Worm (Caenorhabditis elegans) whole organism, mixed stage, embryonic: Measurements from ENCODE around the gene F19D8.2.

Experiments
- bed-3 ChIP-seq: fragments of 200-800 bp; sonication (Bioruptor generic); optimal IDR thresholded peaks from 3 replicates; lab custom pipeline; 2018; ENCODE audit warnings: mild to moderate bottlenecking, missing genetic modification characterization, moderate library complexity, missing compliant biosample characterization
- blmp-1 ChIP-seq: fragments of 150-350 bp; optimal IDR thresholded peaks from 2 replicates; lab custom pipeline; 2014; ENCODE audit warnings: missing biosample characterization, missing genetic modification characterization
- ceh-39 ChIP-seq: fragments of 150-350 bp; optimal IDR thresholded peaks from 2 replicates; lab custom pipeline; 2014; ENCODE audit warnings: missing biosample characterization, missing genetic modification characterization
- ceh-43 ChIP-seq: fragments of 200-800 bp; sonication (Bioruptor generic); optimal IDR thresholded peaks from 2 replicates; lab custom pipeline; 2018; ENCODE audit warnings: mild to moderate bottlenecking, missing genetic modification characterization, moderate library complexity, missing compliant biosample characterization
- ceh-83 ChIP-seq: fragments of 200-800 bp; sonication (Bioruptor generic); optimal IDR thresholded peaks from 2 replicates; lab custom pipeline; 2018; ENCODE audit warnings: mild to moderate bottlenecking, missing genetic modification characterization, missing compliant biosample characterization
- ces-1 ChIP-seq: fragments of 150-350 bp; optimal IDR thresholded peaks from 2 replicates; lab custom pipeline; 2014; ENCODE audit warnings: missing biosample characterization, missing genetic modification reagents, missing genetic modification characterization
- cnd-1 ChIP-seq: fragments of 200-800 bp; sonication (Bioruptor generic); optimal IDR thresholded peaks from 2 replicates; lab custom pipeline; 2018; ENCODE audit warnings: mild to moderate bottlenecking, missing genetic modification characterization, missing compliant biosample characterization
- drap-1 ChIP-seq: fragments of 200-800 bp; sonication (Bioruptor generic); optimal IDR thresholded peaks from 3 replicates; lab custom pipeline; 2018; ENCODE audit warnings: mild to moderate bottlenecking, missing genetic modification characterization, missing compliant biosample characterization
- elt-1 ChIP-seq: sonication (generic microtip); optimal IDR thresholded peaks from 2 replicates; lab custom pipeline; 2017; ENCODE audit warnings: missing genetic modification characterization, mild to moderate bottlenecking, missing compliant biosample characterization, antibody characterized with exemption, moderate library complexity, borderline replicate concordance; ENCODE audit not compliant: insufficient read depth
- elt-3 ChIP-seq: fragments of 150-350 bp; optimal IDR thresholded peaks from 2 replicates; lab custom pipeline; 2014; ENCODE audit warnings: missing biosample characterization, missing genetic modification characterization
- flh-1 ChIP-seq: fragments of 200-800 bp; sonication (Bioruptor generic); optimal IDR thresholded peaks from 2 replicates; lab custom pipeline; 2018; ENCODE audit warnings: mild to moderate bottlenecking, missing genetic modification characterization, moderate library complexity, missing compliant biosample characterization
- hlh-1 ChIP-seq: fragments of 150-350 bp; optimal IDR thresholded peaks from 2 replicates; lab custom pipeline; 2014; ENCODE audit warnings: missing biosample characterization, missing genetic modification reagents, missing genetic modification characterization
- lin-13 ChIP-seq: fragments of 150-350 bp; optimal IDR thresholded peaks from 2 replicates; lab custom pipeline; 2014; ENCODE audit warnings: missing biosample characterization, missing genetic modification characterization
- lin-32 ChIP-seq: fragments of 200-800 bp; sonication (Bioruptor generic); optimal IDR thresholded peaks from 2 replicates; lab custom pipeline; 2018; ENCODE audit warnings: mild to moderate bottlenecking, missing genetic modification characterization, missing compliant biosample characterization
- mab-5 ChIP-seq: fragments of 150-350 bp; optimal IDR thresholded peaks from 2 replicates; lab custom pipeline; 2014; ENCODE audit warnings: missing biosample characterization, missing genetic modification characterization
- mep-1 ChIP-seq: fragments of 150-350 bp; optimal IDR thresholded peaks from 2 replicates; lab custom pipeline; 2017; ENCODE audit warnings: missing biosample characterization, missing genetic modification reagents, missing genetic modification characterization, inconsistent platforms
- mls-2 ChIP-seq: sonication (generic microtip); optimal IDR thresholded peaks from 2 replicates; lab custom pipeline; 2016; ENCODE audit warnings: mild to moderate bottlenecking, missing genetic modification characterization, moderate library complexity, missing compliant biosample characterization
- nhr-12 ChIP-seq: fragments of 150-350 bp; optimal IDR thresholded peaks from 2 replicates; lab custom pipeline; 2014; ENCODE audit warnings: missing biosample characterization, missing genetic modification characterization
- nhr-2 ChIP-seq: fragments of 150-350 bp; optimal IDR thresholded peaks from 2 replicates; lab custom pipeline; 2014; ENCODE audit warnings: missing biosample characterization, missing genetic modification characterization
- nhr-237 ChIP-seq: fragments of 150-350 bp; optimal IDR thresholded peaks from 2 replicates; lab custom pipeline; 2014; ENCODE audit warnings: missing biosample characterization, missing genetic modification characterization
- nhr-28 ChIP-seq: fragments of 150-350 bp; optimal IDR thresholded peaks from 2 replicates; lab custom pipeline; 2014; ENCODE audit warnings: missing biosample characterization, missing genetic modification characterization
- nhr-76 ChIP-seq: sonication (generic microtip); optimal IDR thresholded peaks from 2 replicates; lab custom pipeline; 2017; ENCODE audit warnings: missing biosample characterization, missing genetic modification characterization
- sptf-1 ChIP-seq: sonication (generic microtip); optimal IDR thresholded peaks from 2 replicates; lab custom pipeline; 2017; ENCODE audit warnings: mild to moderate bottlenecking, missing genetic modification characterization, moderate library complexity, missing compliant biosample characterization
- tbx-8 ChIP-seq: fragments of 200-800 bp; sonication (Bioruptor generic); optimal IDR thresholded peaks from 2 replicates; lab custom pipeline; 2018; ENCODE audit warnings: mild to moderate bottlenecking, missing genetic modification characterization, moderate library complexity, missing compliant biosample characterization
- unc-120 ChIP-seq: sonication (generic microtip); optimal IDR thresholded peaks from 2 replicates; lab custom pipeline; 2017; ENCODE audit warnings: missing genetic modification characterization, missing compliant biosample characterization; ENCODE audit not compliant: poor library complexity, severe bottlenecking
- unc-39 ChIP-seq: fragments of 150-350 bp; optimal IDR thresholded peaks from 2 replicates; lab custom pipeline; 2014; ENCODE audit warnings: missing biosample characterization, missing genetic modification characterization
- unc-62 ChIP-seq: fragments of 150-350 bp; optimal IDR thresholded peaks from 2 replicates; lab custom pipeline; 2014; ENCODE audit warnings: missing biosample characterization, missing genetic modification reagents, missing genetic modification characterization
- ztf-11 ChIP-seq: fragments of 150-350 bp; optimal IDR thresholded peaks from 2 replicates; lab custom pipeline; 2014; ENCODE audit warnings: missing biosample characterization, missing genetic modification characterization

F19D8.2 gene

ce11 chrX:13881760-13882369 is 47.6 kb downstream of the F19D8.2 start:
- TF ChIP-seq cnd-1 (tag; lab: Kevin White, UChicago), result peak; percentile 59
- no peak for TF ChIP-seq flh-1 (GFP tag; lab: Kevin White, UChicago)
- peak; percentile 92 for TF ChIP-seq ces-1 (GFP tag; lab: Kevin White, UChicago)
- peak; percentile 68 for TF ChIP-seq lin-32 (GFP tag; lab: Kevin White, UChicago)
- TF ChIP-seq elt-1 (tag; lab: Kevin White, UChicago), result peak; percentile 24
- no peak for TF ChIP-seq mab-5 (tag; lab: Kevin White, UChicago)
- peak; percentile 20 for TF ChIP-seq hlh-1
- TF ChIP-seq unc-39 (tag; lab: Kevin White, UChicago), result no peak

- no peak for TF ChIP-seq nhr-2
- no peak for TF ChIP-seq unc-39 (tag; lab: Kevin White, UChicago)
- no peak for TF ChIP-seq unc-62 (GFP tag; lab: Kevin White, UChicago)
- TF ChIP-seq blmp-1 (tag; lab: Kevin White, UChicago), result no peak
- no peak for TF ChIP-seq nhr-12
- no peak for TF ChIP-seq lin-13 (tag; lab: Kevin White, UChicago)
- TF ChIP-seq unc-120 (tag; lab: Kevin White, UChicago), result no peak
Measured at ce11 chrX:13882639-13883038, 48.4 kb downstream of the F19D8.2 start, which contains the start of gene hlb-1. Gene hlb-1, minus strand, starts transcription at chrX:13882739.

DNA sequence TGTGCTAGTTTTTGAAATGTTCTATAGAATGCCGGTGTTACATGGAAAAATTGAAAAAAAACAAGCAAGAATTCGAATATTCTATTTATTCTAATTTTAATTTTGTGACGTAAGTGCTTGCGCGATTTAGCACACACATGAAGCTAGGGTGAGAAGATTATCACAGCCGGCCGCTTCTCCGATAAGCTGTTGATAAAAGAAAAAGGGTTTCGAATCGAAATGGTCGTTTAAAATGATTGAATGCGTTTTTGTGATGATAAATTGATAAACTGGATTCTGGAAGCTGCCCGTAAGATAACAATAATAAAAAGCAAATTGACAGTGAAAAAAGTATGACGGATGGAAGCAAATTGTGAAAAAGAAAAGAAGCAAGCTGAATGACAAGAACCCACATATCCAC is 49.9 kb downstream of the F19D8.2 start:
- TF ChIP-seq nhr-76 (tag; lab: Kevin White, UChicago) (no peak), nhr-28 (tag; lab: Kevin White, UChicago) (no peak), bed-3 (GFP tag; lab: Kevin White, UChicago) (no peak), ceh-83 (GFP tag; lab: Kevin White, UChicago) (no peak), mls-2 (no peak), ztf-11 (tag; lab: Kevin White, UChicago) (no peak), ceh-43 (GFP tag; lab: Kevin White, UChicago) (no peak), nhr-237 (tag; lab: Kevin White, UChicago) (no peak), mab-5 (tag; lab: Kevin White, UChicago) (no peak), drap-1 (GFP tag; lab: Kevin White, UChicago) (no peak)
- TF ChIP-seq, all 35 proteins: peak for 0

DNA sequence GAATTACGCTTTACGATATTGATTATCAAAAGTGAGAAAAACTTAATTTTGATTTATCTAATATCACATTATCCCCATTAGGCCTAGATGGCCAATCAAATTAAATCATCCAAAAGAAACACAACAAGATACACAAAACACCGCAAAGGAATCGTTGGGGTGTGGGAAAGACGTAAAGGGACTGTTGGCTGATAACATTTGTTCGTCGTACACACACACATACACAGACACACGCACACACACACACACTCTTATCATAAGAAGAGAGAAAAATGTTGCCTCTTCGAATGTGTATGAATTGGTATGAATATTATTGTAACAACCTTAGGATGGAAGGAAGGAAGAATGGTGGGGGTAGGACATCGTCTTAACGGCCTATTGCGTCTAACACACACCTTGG is 50.9 kb downstream of the F19D8.2 start:
- no peak for TF ChIP-seq drap-1 (GFP tag; lab: Kevin White, UChicago)
- no peak for TF ChIP-seq nhr-2
- no peak for TF ChIP-seq elt-1 (tag; lab: Kevin White, UChicago)
- no peak for TF ChIP-seq unc-62 (GFP tag; lab: Kevin White, UChicago)
- no peak for TF ChIP-seq ceh-83 (GFP tag; lab: Kevin White, UChicago)
- no peak for TF ChIP-seq unc-39 (tag; lab: Kevin White, UChicago)
- no peak for TF ChIP-seq unc-120 (tag; lab: Kevin White, UChicago)
- no peak for TF ChIP-seq mab-5 (tag; lab: Kevin White, UChicago)
- no peak for TF ChIP-seq cnd-1 (tag; lab: Kevin White, UChicago)
- TF ChIP-seq nhr-12, result no peak
- no peak for TF ChIP-seq mep-1 (tag; lab: Kevin White, UChicago)
- TF ChIP-seq lin-32 (GFP tag; lab: Kevin White, UChicago), result no peak
- TF ChIP-seq ceh-39, result no peak
- TF ChIP-seq elt-3, result no peak
- no peak for TF ChIP-seq nhr-28 (tag; lab: Kevin White, UChicago)
- no peak for TF ChIP-seq ceh-43 (GFP tag; lab: Kevin White, UChicago)
- TF ChIP-seq flh-1 (GFP tag; lab: Kevin White, UChicago), result no peak
- TF ChIP-seq sptf-1 (tag; lab: Kevin White, UChicago), result no peak
- no peak for TF ChIP-seq tbx-8
- TF ChIP-seq blmp-1 (tag; lab: Kevin White, UChicago), result no peak

DNA sequence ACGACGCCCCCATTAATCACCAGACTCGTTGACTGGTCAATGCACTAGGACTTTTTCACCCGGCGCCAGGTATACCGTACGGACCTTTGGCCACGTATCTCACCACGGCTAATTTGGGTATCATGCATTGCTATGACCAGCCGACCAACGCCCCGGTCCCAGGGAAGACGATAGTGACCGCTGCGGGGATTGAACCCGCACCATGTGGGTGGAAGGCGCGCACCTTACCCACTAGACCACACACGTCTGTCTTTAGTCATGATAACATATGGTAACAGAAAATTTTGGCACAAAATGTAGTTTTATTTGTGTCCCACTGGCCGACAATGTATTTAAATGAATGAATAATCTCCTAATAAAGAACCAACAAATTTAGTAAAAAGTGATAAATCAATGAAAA is 52.0 kb downstream of the F19D8.2 start:
- TF ChIP-seq nhr-237 (tag; lab: Kevin White, UChicago), result no peak
- TF ChIP-seq unc-120 (tag; lab: Kevin White, UChicago), result no peak
- no peak for TF ChIP-seq flh-1 (GFP tag; lab: Kevin White, UChicago)
- TF ChIP-seq nhr-2, result peak; percentile 17
